Worm (Caenorhabditis elegans) whole organism, L1 larva: ENCODE measurements around the gene F47E1.1.
"Not testable (repeated sequence)": the region's sequence is repeated elsewhere in the genome, so short reads cannot be mapped to it uniquely, and the experiment has no call there.

Experiments used
- nhr-28 ChIP-seq: fragments of 150-350 bp; optimal IDR thresholded peaks from 2 replicates; lab custom pipeline; 2014; ENCODE audit warnings: missing biosample characterization, missing genetic modification characterization
- ztf-4 ChIP-seq: fragments of 150-350 bp; optimal IDR thresholded peaks from 2 replicates; lab custom pipeline; 2014; ENCODE audit warnings: missing biosample characterization, missing genetic modification characterization

DNA sequence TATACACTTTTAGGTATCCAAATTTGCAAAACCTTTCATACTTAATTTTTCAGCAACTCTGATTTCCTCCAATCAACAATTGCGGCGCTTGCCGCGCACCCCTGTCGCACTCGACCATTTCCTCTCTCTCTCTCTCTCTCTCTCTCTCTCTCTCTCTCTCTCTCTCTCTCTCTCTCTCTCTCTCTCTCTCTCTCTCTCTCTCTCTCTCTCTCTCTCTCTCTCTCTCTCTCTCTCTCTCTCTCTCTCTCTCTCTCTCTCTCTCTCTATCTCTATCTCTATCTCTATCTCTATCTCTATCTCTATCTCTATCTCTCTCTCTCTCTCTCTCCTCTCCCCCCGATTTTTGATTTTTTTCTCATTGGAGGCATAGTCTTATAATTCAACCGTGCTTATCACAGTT, 41.8 kb downstream of the F47E1.1 start:
- TF ChIP-seq ztf-4, nhr-28: not testable (repeated sequence)
